Fruit fly (Drosophila melanogaster) whole organism, embryonic: ENCODE data around the gene CG31287.

Experiments
- Adf1 ChIP-seq: fragments of 200-800 bp; sonication (Bioruptor generic); IDR thresholded peaks from 2 replicates; pipeline ENCODE4 v1.3.6; 2022; ENCODE audit warnings: missing biosample characterization, missing genetic modification characterization
- B-H2 ChIP-seq: fragments of 200-800 bp; sonication (Bioruptor generic); optimal IDR thresholded peaks from 2 replicates; lab custom pipeline; 2018; ENCODE audit warnings: missing biosample characterization, mild to moderate bottlenecking, missing genetic modification characterization
- Bdp1 ChIP-seq: fragments of 200-800 bp; sonication (Bioruptor generic); optimal IDR thresholded peaks from 3 replicates; lab custom pipeline; 2016; ENCODE audit warnings: missing biosample characterization, missing genetic modification characterization
- CG1024 ChIP-seq: fragments of 200-800 bp; sonication (Bioruptor generic); IDR thresholded peaks from 2 replicates; pipeline ENCODE4 v1.3.6; 2022; ENCODE audit warnings: missing biosample characterization, missing genetic modification characterization
- CG10543 ChIP-seq: fragments of 200-800 bp; sonication (Bioruptor generic); optimal IDR thresholded peaks from 3 replicates; lab custom pipeline; 2017; ENCODE audit warnings: missing biosample characterization, mild to moderate bottlenecking, missing genetic modification characterization, moderate library complexity
- CG10565 ChIP-seq: fragments of 200-800 bp; sonication (Bioruptor generic); optimal IDR thresholded peaks from 3 replicates; lab custom pipeline; 2016; ENCODE audit warnings: missing biosample characterization, mild to moderate bottlenecking, missing genetic modification characterization
- CG12236 ChIP-seq: fragments of 200-800 bp; sonication (Bioruptor generic); optimal IDR thresholded peaks from 2 replicates; lab custom pipeline; 2016; ENCODE audit warnings: missing biosample characterization, missing genetic modification characterization
- CG13287 ChIP-seq: fragments of 200-800 bp; sonication (Bioruptor generic); IDR thresholded peaks from 2 replicates; pipeline ENCODE4 v1.3.6; 2022; ENCODE audit warnings: missing biosample characterization, missing genetic modification characterization; ENCODE audit not compliant: partially characterized antibody
- CG13894 ChIP-seq: fragments of 200-800 bp; sonication (Bioruptor generic); optimal IDR thresholded peaks from 3 replicates; lab custom pipeline; 2018; ENCODE audit warnings: missing biosample characterization, mild to moderate bottlenecking, missing genetic modification characterization, moderate library complexity
- CG14014 ChIP-seq: fragments of 200-800 bp; sonication (Bioruptor generic); IDR thresholded peaks from 2 replicates; pipeline ENCODE4 v1.3.6; 2022; ENCODE audit warnings: missing biosample characterization, missing genetic modification characterization
- CG16863 ChIP-seq: fragments of 200-800 bp; sonication (Bioruptor generic); optimal IDR thresholded peaks from 3 replicates; lab custom pipeline; 2016; ENCODE audit warnings: missing biosample characterization, missing genetic modification characterization
- CG17385 ChIP-seq: fragments of 200-800 bp; sonication (Bioruptor generic); optimal IDR thresholded peaks from 3 replicates; lab custom pipeline; 2018; ENCODE audit warnings: missing biosample characterization, mild to moderate bottlenecking, missing genetic modification characterization
- CG18262 ChIP-seq: fragments of 200-800 bp; optimal IDR thresholded peaks from 3 replicates; lab custom pipeline; 2019; ENCODE audit warnings: missing biosample characterization, mild to moderate bottlenecking, missing genetic modification characterization, moderate library complexity
- CG1832 ChIP-seq: fragments of 200-800 bp; sonication (Bioruptor generic); optimal IDR thresholded peaks from 2 replicates; lab custom pipeline; 2017; ENCODE audit warnings: missing biosample characterization, mild to moderate bottlenecking, missing genetic modification characterization, inconsistent platforms
- CG4328 ChIP-seq: fragments of 200-800 bp; sonication (Bioruptor generic); optimal IDR thresholded peaks from 3 replicates; lab custom pipeline; 2017; ENCODE audit warnings: missing biosample characterization, missing genetic modification reagents, missing genetic modification characterization
- CG4617 ChIP-seq: fragments of 200-800 bp; sonication (Bioruptor generic); optimal IDR thresholded peaks from 3 replicates; lab custom pipeline; 2016; ENCODE audit warnings: missing biosample characterization, missing genetic modification characterization, borderline replicate concordance
- CG8290 ChIP-seq, 3 experiments: fragments of 200-800 bp; sonication (Bioruptor generic); optimal IDR thresholded peaks; 2 replicates each; lab custom pipeline; 2016 to 2019; ENCODE audit warnings: missing biosample characterization in 3 of 3, missing genetic modification characterization in 3 of 3, mild to moderate bottlenecking in 2 of 3, moderate library complexity in 1 of 3
- CG8359 ChIP-seq: fragments of 200-800 bp; sonication (Bioruptor generic); optimal IDR thresholded peaks from 2 replicates; lab custom pipeline; 2017; ENCODE audit warnings: missing biosample characterization, mild to moderate bottlenecking, missing genetic modification characterization, borderline replicate concordance
- CG8765 ChIP-seq: fragments of 200-800 bp; sonication (Bioruptor generic); IDR thresholded peaks from 2 replicates; pipeline ENCODE4 v1.3.6; 2022; ENCODE audit warnings: missing biosample characterization, missing genetic modification characterization
- Deaf1 ChIP-seq: fragments of 200-800 bp; optimal IDR thresholded peaks from 3 replicates; lab custom pipeline; 2019; ENCODE audit warnings: missing biosample characterization, mild to moderate bottlenecking, missing genetic modification characterization, moderate library complexity
- Dp ChIP-seq: fragments of 200-800 bp; sonication (Bioruptor generic); optimal IDR thresholded peaks from 2 replicates; lab custom pipeline; 2018; ENCODE audit warnings: missing biosample characterization, mild to moderate bottlenecking, missing genetic modification characterization, moderate library complexity
- MTF-1 ChIP-seq: fragments of 200-800 bp; sonication (Bioruptor generic); optimal IDR thresholded peaks from 2 replicates; lab custom pipeline; 2018; ENCODE audit warnings: missing biosample characterization, mild to moderate bottlenecking, missing genetic modification characterization, borderline replicate concordance
- Med ChIP-seq: fragments of 200-800 bp; sonication (Bioruptor generic); peaks from one replicate; lab custom pipeline; 2016; ENCODE audit warnings: missing biosample characterization, missing genetic modification characterization, mild to moderate bottlenecking, inconsistent platforms, moderate library complexity
- Opbp ChIP-seq: fragments of 200-800 bp; sonication (Bioruptor generic); IDR thresholded peaks from 3 replicates; pipeline ENCODE4 v1.3.6; 2022; ENCODE audit warnings: missing biosample characterization, missing genetic modification characterization; ENCODE audit not compliant: partially characterized antibody
- Pdp1 ChIP-seq, 2 experiments: fragments of 200-800 bp; sonication (Bioruptor generic); optimal IDR thresholded peaks; 3 replicates each; lab custom pipeline; 2016; ENCODE audit warnings: missing biosample characterization in 2 of 2, missing genetic modification characterization in 2 of 2, mild to moderate bottlenecking in 1 of 2, moderate library complexity in 1 of 2
- Rx ChIP-seq: fragments of 200-800 bp; sonication (Bioruptor generic); IDR thresholded peaks from 2 replicates; pipeline ENCODE4 v1.3.6; 2022; ENCODE audit warnings: missing biosample characterization, missing genetic modification characterization
- Trl ChIP-seq, 3 experiments: fragments of >200 bp in 2 of 3; fragments of 200-800 bp in 1 of 3; sonication (Bioruptor generic) in 1 of 3; optimal IDR thresholded peaks; 2 replicates in 1 of 3; 3 replicates in 2 of 3; lab custom pipeline; 2016 to 2017; ENCODE audit warnings: missing biosample characterization in 1 of 3, missing genetic modification characterization in 1 of 3
- Usf ChIP-seq: fragments of 200-800 bp; sonication (Bioruptor generic); optimal IDR thresholded peaks from 2 replicates; lab custom pipeline; 2017; ENCODE audit warnings: missing genotype, missing biosample characterization, missing genetic modification characterization
- YL-1 ChIP-seq: fragments of 200-800 bp; sonication (Bioruptor generic); optimal IDR thresholded peaks from 3 replicates; lab custom pipeline; 2017; ENCODE audit warnings: missing biosample characterization, mild to moderate bottlenecking, missing genetic modification characterization
- abd-A ChIP-seq: fragments of 200-800 bp; sonication (Bioruptor generic); optimal IDR thresholded peaks from 3 replicates; lab custom pipeline; 2019; ENCODE audit warnings: missing biosample characterization, mild to moderate bottlenecking, missing genetic modification characterization, moderate library complexity
- cg ChIP-seq: fragments of 200-800 bp; sonication (Bioruptor generic); optimal IDR thresholded peaks from 3 replicates; lab custom pipeline; 2019; ENCODE audit warnings: missing biosample characterization, mild to moderate bottlenecking, missing genetic modification characterization, moderate library complexity
- disco-r ChIP-seq: fragments of 200-800 bp; sonication (Bioruptor generic); optimal IDR thresholded peaks from 2 replicates; lab custom pipeline; 2016; ENCODE audit warnings: missing biosample characterization, missing genetic modification characterization
- exex ChIP-seq: fragments of 200-800 bp; sonication (Bioruptor generic); optimal IDR thresholded peaks from 4 replicates; lab custom pipeline; 2018; ENCODE audit warnings: missing biosample characterization, mild to moderate bottlenecking, missing genetic modification characterization, moderate library complexity
- fd96Cb ChIP-seq: fragments of 200-800 bp; sonication (Bioruptor generic); optimal IDR thresholded peaks from 2 replicates; lab custom pipeline; 2018; ENCODE audit warnings: missing biosample characterization, mild to moderate bottlenecking, missing genetic modification characterization, moderate library complexity
- h ChIP-seq: fragments of >200 bp; optimal IDR thresholded peaks from 2 replicates; lab custom pipeline; 2017
- her ChIP-seq: fragments of 200-800 bp; sonication (Bioruptor generic); optimal IDR thresholded peaks from 2 replicates; lab custom pipeline; 2016; ENCODE audit warnings: missing biosample characterization, missing genetic modification characterization
- maf-S ChIP-seq: fragments of 200-800 bp; sonication (Bioruptor generic); optimal IDR thresholded peaks from 2 replicates; lab custom pipeline; 2016; ENCODE audit warnings: missing biosample characterization, missing genetic modification characterization
- mam ChIP-seq: fragments of 200-800 bp; sonication (Bioruptor generic); optimal IDR thresholded peaks from 3 replicates; lab custom pipeline; 2016; ENCODE audit warnings: missing biosample characterization, missing genetic modification characterization
- onecut ChIP-seq: fragments of 200-800 bp; sonication (Bioruptor generic); IDR thresholded peaks from 2 replicates; pipeline ENCODE4 v1.3.6; 2022; ENCODE audit warnings: missing biosample characterization, missing genetic modification characterization
- otp ChIP-seq: fragments of 200-800 bp; sonication (Bioruptor generic); IDR thresholded peaks from 3 replicates; pipeline ENCODE4, ENCODE4 v1.3.6; 2022; ENCODE audit warnings: missing biosample characterization, missing genetic modification characterization
- pum ChIP-seq: fragments of 200-800 bp; sonication (Bioruptor generic); optimal IDR thresholded peaks from 2 replicates; lab custom pipeline; 2016; ENCODE audit warnings: missing biosample characterization, missing genetic modification characterization
- row ChIP-seq: fragments of 200-800 bp; sonication (Bioruptor generic); IDR thresholded peaks from 3 replicates; pipeline ENCODE4 v1.3.6; 2022; ENCODE audit warnings: missing biosample characterization, missing genetic modification characterization
- salm ChIP-seq: fragments of 200-800 bp; sonication (Bioruptor generic); optimal IDR thresholded peaks from 2 replicates; lab custom pipeline; 2018; ENCODE audit warnings: missing biosample characterization, mild to moderate bottlenecking, missing genetic modification characterization
- sqz ChIP-seq: fragments of 200-800 bp; sonication (Bioruptor generic); optimal IDR thresholded peaks from 3 replicates; lab custom pipeline; 2018; ENCODE audit warnings: missing biosample characterization, mild to moderate bottlenecking, missing genetic modification characterization
- trem ChIP-seq: fragments of 200-800 bp; optimal IDR thresholded peaks from 3 replicates; lab custom pipeline; 2019; ENCODE audit warnings: missing biosample characterization, mild to moderate bottlenecking, missing genetic modification characterization, moderate library complexity
- twi ChIP-seq: fragments of 200-800 bp; optimal IDR thresholded peaks from 2 replicates; lab custom pipeline; 2019; ENCODE audit warnings: missing biosample characterization, mild to moderate bottlenecking, missing genetic modification characterization, moderate library complexity
- zen ChIP-seq: fragments of 200-800 bp; sonication (Bioruptor generic); optimal IDR thresholded peaks from 3 replicates; lab custom pipeline; 2018; ENCODE audit warnings: missing biosample characterization, mild to moderate bottlenecking, missing genetic modification characterization, moderate library complexity

Gene CG31287

dm6 chr3R:16247609-16248499 lies 44.7 kb downstream of the CG31287 start (continued):
- TF ChIP-seq CG1832 = peak; percentile 67

DNA sequence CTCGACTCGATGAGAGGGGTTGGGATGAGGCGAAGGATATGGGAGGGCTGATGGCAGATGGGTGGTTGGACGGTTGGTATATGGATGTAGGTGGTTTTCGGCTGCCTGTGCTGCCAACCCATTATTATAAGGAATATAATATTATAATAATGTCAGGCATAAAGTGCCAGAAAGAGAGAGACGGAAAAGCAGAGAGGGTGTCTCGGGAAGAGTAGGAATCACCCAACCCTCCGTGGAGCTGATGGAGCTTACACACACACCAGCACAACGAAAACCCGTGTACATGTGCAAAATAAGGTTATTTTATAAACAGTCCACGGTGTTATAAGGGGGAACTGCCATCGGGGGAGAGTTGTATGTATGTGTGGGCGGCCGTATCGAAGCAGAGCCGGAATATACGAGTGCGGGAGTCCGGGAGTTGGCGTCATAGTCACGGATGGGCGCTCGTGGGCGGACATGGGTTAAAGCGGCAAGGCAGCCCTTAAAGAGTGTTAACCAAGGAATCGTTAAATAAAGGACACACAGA lies 45.4 kb downstream of the CG31287 start:
- TF ChIP-seq CG8359 (GFP tag; lab: Kevin White, UChicago) = no peak
- no peak for TF ChIP-seq maf-S
- TF ChIP-seq CG10543 = peak; percentile 16
- no peak for TF ChIP-seq CG4617 (GFP tag; lab: Kevin White, UChicago)
- TF ChIP-seq CG14014 (GFP tag; lab: Robert Waterston, UW) = no peak
- TF ChIP-seq otp (GFP tag; lab: Robert Waterston, UW) = 0 out of 3 replicates have a peak, but pooled peaks have one; percentile 5
- TF ChIP-seq MTF-1 (GFP tag; lab: Kevin White, UChicago) = no peak
- TF ChIP-seq cg (GFP tag; lab: Kevin White, UChicago) = peak; percentile 41
- peak; percentile 42; the same call in 1 of the 2 replicates for TF ChIP-seq Adf1
- TF ChIP-seq exex = peak; percentile 8
- TF ChIP-seq Trl (optimal IDR thresholded peaks at IDR 0.05; lab: Kevin White, UChicago) = peak in 1 of 2 experiments; percentile 15
- no peak for TF ChIP-seq Trl (GFP tag; optimal IDR thresholded peaks at IDR 0.05; lab: Kevin White, UChicago)
- peak; percentile 59 for TF ChIP-seq trem (tag; lab: Kevin White, UChicago)
- no peak for TF ChIP-seq pum (GFP tag; lab: Kevin White, UChicago)
- peak; percentile 99 for TF ChIP-seq abd-A
- TF ChIP-seq Deaf1 (tag; lab: Kevin White, UChicago) = peak; percentile 52
- no peak for TF ChIP-seq onecut (GFP tag; lab: Robert Waterston, UW)
- TF ChIP-seq CG4328 (GFP tag; lab: Kevin White, UChicago) = no peak
- no peak for TF ChIP-seq CG12236
- peak; percentile 88 for TF ChIP-seq CG13894 (tag; lab: Kevin White, UChicago)
- no peak for TF ChIP-seq B-H2 (GFP tag; lab: Kevin White, UChicago)
- no peak for TF ChIP-seq Bdp1
- TF ChIP-seq Med = peak; percentile 85
- peak; percentile 20 for TF ChIP-seq CG1832
- no peak for TF ChIP-seq CG10565 (GFP tag; lab: Kevin White, UChicago)
- no peak for TF ChIP-seq CG1024
- no peak for TF ChIP-seq sqz (GFP tag; lab: Kevin White, UChicago)
- TF ChIP-seq disco-r (GFP tag; lab: Kevin White, UChicago) = no peak
- TF ChIP-seq CG8290 (GFP tag; optimal IDR thresholded peaks at IDR 0.05; lab: Kevin White, UChicago) = no peak
- peak in 1 of 2 experiments; percentile 36 for TF ChIP-seq CG8290 (tag; optimal IDR thresholded peaks at IDR 0.05; lab: Kevin White, UChicago)
- TF ChIP-seq CG13287 (GFP tag; lab: Robert Waterston, UW) = no peak
- TF ChIP-seq Dp (GFP tag; lab: Kevin White, UChicago) = no peak

DNA sequence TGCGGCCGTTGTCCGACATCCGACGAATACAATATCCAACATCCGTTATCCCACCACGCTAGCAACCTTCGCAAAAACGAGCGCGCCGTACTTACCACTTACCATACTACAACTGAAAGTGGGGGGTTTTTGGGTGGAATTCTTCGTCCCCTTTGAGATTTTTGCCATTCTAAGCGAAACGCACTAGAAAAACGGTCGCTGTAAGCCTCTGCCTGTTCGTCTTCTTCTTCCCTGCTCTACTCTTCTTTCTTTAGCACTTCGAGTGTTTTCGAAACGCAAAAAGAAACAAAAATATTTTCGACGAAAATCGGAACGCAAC lies 46.3 kb downstream of the CG31287 start:
- TF ChIP-seq Usf (GFP tag; lab: Kevin White, UChicago) (no peak), Opbp (GFP tag; lab: Robert Waterston, UW) (no peak), twi (no peak), onecut (GFP tag; lab: Robert Waterston, UW) (no peak), mam (GFP tag; lab: Kevin White, UChicago) (no peak), row (GFP tag; lab: Robert Waterston, UW) (no peak), CG17385 (peak; percentile 62), salm (tag; lab: Kevin White, UChicago) (no peak), CG18262 (tag; lab: Kevin White, UChicago) (no peak), h (lab: Kevin White, UChicago) (no peak), zen (tag; lab: Kevin White, UChicago) (no peak), YL-1 (GFP tag; lab: Kevin White, UChicago) (no peak), fd96Cb (tag; lab: Kevin White, UChicago) (no peak), CG8765 (GFP tag; lab: Robert Waterston, UW) (no peak), her (GFP tag; lab: Kevin White, UChicago) (no peak), CG16863 (GFP tag; lab: Kevin White, UChicago) (no peak), Pdp1 (GFP tag; optimal IDR thresholded peaks at IDR 0.05; lab: Kevin White, UChicago) (no peak), Rx (GFP tag; lab: Robert Waterston, UW) (no peak)
